Worm (Caenorhabditis elegans) whole organism, young adult: ENCODE data around the gene C35B1.8.

Source experiments
- B0019.2 ChIP-seq: fragments of 200-800 bp; sonication (Bioruptor generic); conservative IDR thresholded peaks from 2 replicates; pipeline ENCODE4 v1.3.6; 2022; ENCODE audit warnings: missing genetic modification reagents, missing genetic modification characterization, missing compliant biosample characterization
- B0336.3 ChIP-seq: fragments of 200-800 bp; sonication (Bioruptor generic); IDR thresholded peaks from 2 replicates; pipeline ENCODE4 v1.3.6; 2022; ENCODE audit warnings: missing genetic modification characterization, missing compliant biosample characterization
- D2030.7 ChIP-seq: fragments of 200-800 bp; sonication (Bioruptor generic); IDR thresholded peaks from 2 replicates; pipeline ENCODE4 v1.3.6; 2022; ENCODE audit warnings: missing genetic modification reagents, missing genetic modification characterization, missing compliant biosample characterization
- F10E7.11 ChIP-seq: sonication (generic microtip); optimal IDR thresholded peaks from 2 replicates; lab custom pipeline; 2017; ENCODE audit warnings: mild to moderate bottlenecking, missing genetic modification characterization, moderate library complexity, missing compliant biosample characterization
- F23B12.7 ChIP-seq: sonication (generic microtip); optimal IDR thresholded peaks from 2 replicates; lab custom pipeline; 2017; ENCODE audit warnings: missing genetic modification characterization, mild to moderate bottlenecking, missing compliant biosample characterization, antibody characterized with exemption, moderate library complexity; ENCODE audit not compliant: insufficient read depth
- F37B4.10 ChIP-seq: fragments of 200-800 bp; sonication (Bioruptor generic); IDR thresholded peaks from 2 replicates; pipeline ENCODE4 v1.3.6; 2022; ENCODE audit warnings: missing genetic modification characterization, missing compliant biosample characterization
- F49E8.2 ChIP-seq: sonication (generic microtip); optimal IDR thresholded peaks from 3 replicates; lab custom pipeline; 2017; ENCODE audit warnings: missing genetic modification characterization, mild to moderate bottlenecking, missing compliant biosample characterization, antibody characterized with exemption, moderate library complexity; ENCODE audit not compliant: insufficient read depth
- F52B5.7 ChIP-seq: sonication (generic microtip); optimal IDR thresholded peaks from 2 replicates; lab custom pipeline; 2016; ENCODE audit warnings: mild to moderate bottlenecking, missing genetic modification characterization, missing compliant biosample characterization
- F57A8.1 ChIP-seq: fragments of 200-800 bp; sonication (Bioruptor generic); optimal IDR thresholded peaks from 2 replicates; lab custom pipeline; 2018; ENCODE audit warnings: mild to moderate bottlenecking, missing genetic modification characterization, moderate library complexity, missing compliant biosample characterization
- T07F8.4 ChIP-seq: sonication (generic microtip); optimal IDR thresholded peaks from 2 replicates; lab custom pipeline; 2016; ENCODE audit warnings: mild to moderate bottlenecking, missing genetic modification characterization, moderate library complexity, missing compliant biosample characterization
- Y56A3A.18 ChIP-seq: fragments of 200-800 bp; sonication (Bioruptor generic); IDR thresholded peaks from 2 replicates; pipeline ENCODE4 v1.3.6; 2022; ENCODE audit warnings: missing genetic modification reagents, missing genetic modification characterization, missing compliant biosample characterization
- attf-3 ChIP-seq: fragments of 200-800 bp; sonication (Bioruptor generic); conservative IDR thresholded peaks from 2 replicates; pipeline ENCODE4 v1.3.6; 2022; ENCODE audit warnings: missing genetic modification reagents, missing genetic modification characterization, missing compliant biosample characterization
- cebp-1 ChIP-seq, 2 experiments: fragments of 200-800 bp in 1 of 2; sonication (Bioruptor generic) in 1 of 2; sonication (generic microtip) in 1 of 2; IDR thresholded peaks in 1 of 2; optimal IDR thresholded peaks in 1 of 2; 2 replicates each; pipeline versions ENCODE4 v1.3.6 to Lab custom; 2017 to 2022; ENCODE audit warnings: missing compliant biosample characterization in 2 of 2, missing genetic modification characterization in 2 of 2, mild to moderate bottlenecking in 1 of 2, missing genetic modification reagents in 1 of 2, moderate library complexity in 1 of 2
- ceh-40 ChIP-seq: fragments of 200-800 bp; sonication (Bioruptor generic); IDR thresholded peaks from 2 replicates; pipeline ENCODE4 v1.3.6; 2022; ENCODE audit warnings: missing genetic modification characterization, missing compliant biosample characterization
- chd-7 ChIP-seq: sonication (generic microtip); optimal IDR thresholded peaks from 2 replicates; lab custom pipeline; 2016; ENCODE audit warnings: mild to moderate bottlenecking, missing genetic modification characterization, moderate library complexity, missing compliant biosample characterization
- die-1 ChIP-seq: sonication (generic microtip); optimal IDR thresholded peaks from 2 replicates; lab custom pipeline; 2016; ENCODE audit warnings: missing genotype, mild to moderate bottlenecking, missing genetic modification characterization, missing compliant biosample characterization
- dpff-1 ChIP-seq: sonication (generic microtip); optimal IDR thresholded peaks from 2 replicates; lab custom pipeline; 2017; ENCODE audit warnings: mild to moderate bottlenecking, missing genetic modification characterization, missing compliant biosample characterization
- egl-18 ChIP-seq: fragments of 200-800 bp; sonication (Bioruptor generic); IDR thresholded peaks from 2 replicates; pipeline ENCODE4 v1.3.6; 2022; ENCODE audit warnings: missing genetic modification reagents, missing genetic modification characterization, missing compliant biosample characterization
- ekl-4 ChIP-seq: fragments of 200-800 bp; sonication (Bioruptor generic); IDR thresholded peaks from 2 replicates; pipeline ENCODE4 v1.3.6; 2022; ENCODE audit warnings: missing genetic modification reagents, missing genetic modification characterization, missing compliant biosample characterization
- hlh-12 ChIP-seq: sonication (generic microtip); optimal IDR thresholded peaks from 2 replicates; lab custom pipeline; 2016; ENCODE audit warnings: missing genetic modification characterization, missing compliant biosample characterization
- hmg-1.2 ChIP-seq: fragments of 200-800 bp; sonication (Bioruptor generic); IDR thresholded peaks from 2 replicates; pipeline ENCODE4 v1.3.6; 2022; ENCODE audit warnings: missing genetic modification reagents, missing genetic modification characterization, missing compliant biosample characterization
- lin-54 ChIP-seq: fragments of 200-800 bp; sonication (Bioruptor generic); optimal IDR thresholded peaks from 2 replicates; lab custom pipeline; 2018; ENCODE audit warnings: mild to moderate bottlenecking, missing genetic modification characterization, missing compliant biosample characterization
- madf-3 ChIP-seq: fragments of 200-800 bp; sonication (Bioruptor generic); IDR thresholded peaks from 2 replicates; pipeline ENCODE4 v1.3.6; 2022; ENCODE audit warnings: missing genetic modification reagents, missing genetic modification characterization, missing compliant biosample characterization
- mcd-1 ChIP-seq: fragments of 200-800 bp; sonication (Bioruptor generic); IDR thresholded peaks from 2 replicates; pipeline ENCODE4 v1.3.6; 2022; ENCODE audit warnings: missing genetic modification reagents, missing genetic modification characterization, missing compliant biosample characterization
- mel-28 ChIP-seq: sonication (generic microtip); optimal IDR thresholded peaks from 2 replicates; lab custom pipeline; 2016; ENCODE audit warnings: borderline replicate concordance, mild to moderate bottlenecking, missing genetic modification characterization, missing compliant biosample characterization
- nfya-1 ChIP-seq: sonication (generic microtip); optimal IDR thresholded peaks from 2 replicates; lab custom pipeline; 2017; ENCODE audit warnings: antibody characterized with exemption, missing compliant biosample characterization, missing genetic modification characterization, borderline replicate concordance; ENCODE audit not compliant: insufficient read depth
- nhr-179 ChIP-seq: sonication (generic microtip); optimal IDR thresholded peaks from 2 replicates; lab custom pipeline; 2016; ENCODE audit warnings: mild to moderate bottlenecking, missing genetic modification characterization, missing compliant biosample characterization
- nhr-80 ChIP-seq: sonication (generic microtip); optimal IDR thresholded peaks from 2 replicates; lab custom pipeline; 2016; ENCODE audit warnings: missing genetic modification characterization, missing compliant biosample characterization
- pbrm-1 ChIP-seq: fragments of 200-800 bp; sonication (Bioruptor generic); IDR thresholded peaks from 2 replicates; pipeline ENCODE4 v1.3.6; 2022; ENCODE audit warnings: missing genetic modification reagents, missing genetic modification characterization, missing compliant biosample characterization
- rcor-1 ChIP-seq: fragments of 200-800 bp; sonication (Bioruptor generic); IDR thresholded peaks from 2 replicates; pipeline ENCODE4 v1.3.6; 2022; ENCODE audit warnings: missing genetic modification reagents, missing genetic modification characterization, missing compliant biosample characterization
- rec-8 ChIP-seq, 2 experiments: sonication (generic microtip); optimal IDR thresholded peaks; 2 replicates each; lab custom pipeline; 2016; ENCODE audit warnings: mild to moderate bottlenecking in 2 of 2, missing genetic modification characterization in 2 of 2, missing genetic modification reagents in 2 of 2, missing genotype in 2 of 2, missing biosample characterization in 1 of 2, missing compliant biosample characterization in 1 of 2, moderate library complexity in 1 of 2
- sdz-38 ChIP-seq: sonication (generic microtip); optimal IDR thresholded peaks from 2 replicates; lab custom pipeline; 2016; ENCODE audit warnings: missing genotype, missing genetic modification characterization, missing compliant biosample characterization
- sea-2 ChIP-seq: fragments of 200-800 bp; sonication (Bioruptor generic); IDR thresholded peaks from 2 replicates; pipeline ENCODE4 v1.3.6; 2022; ENCODE audit warnings: missing genetic modification characterization, missing compliant biosample characterization
- somi-1 ChIP-seq: fragments of 200-800 bp; sonication (Bioruptor generic); optimal IDR thresholded peaks from 2 replicates; lab custom pipeline; 2018; ENCODE audit warnings: mild to moderate bottlenecking, missing genetic modification characterization, missing compliant biosample characterization
- unc-130 ChIP-seq: sonication (generic microtip); optimal IDR thresholded peaks from 2 replicates; lab custom pipeline; 2016; ENCODE audit warnings: missing genetic modification reagents, missing genetic modification characterization, missing compliant biosample characterization
- ztf-25 ChIP-seq: fragments of 200-800 bp; sonication (Bioruptor generic); IDR thresholded peaks from 2 replicates; pipeline ENCODE4 v1.3.6; 2022; ENCODE audit warnings: missing genetic modification reagents, missing genetic modification characterization, missing compliant biosample characterization
- ztf-28 ChIP-seq: fragments of 200-800 bp; sonication (Bioruptor generic); IDR thresholded peaks from 2 replicates; pipeline ENCODE4 v1.3.6; 2022; ENCODE audit warnings: missing genetic modification reagents, missing genetic modification characterization, missing compliant biosample characterization
- ztf-3 ChIP-seq: fragments of 200-800 bp; sonication (Bioruptor generic); optimal IDR thresholded peaks from 2 replicates; lab custom pipeline; 2018; ENCODE audit warnings: mild to moderate bottlenecking, missing genetic modification characterization, missing compliant biosample characterization

C35B1.8 gene

ce11 chrIV:4063573-4063972, 15.2 kb downstream of the C35B1.8 start, which contains the start of gene ilys-6:
ilys-6 (minus strand) TSS chrIV:4063673.
- TF ChIP-seq F49E8.2 (tag; lab: Kevin White, UChicago) (no peak), cebp-1 (GFP tag; IDR thresholded peaks at IDR 0.05; lab: Robert Waterston, UW) (no peak), cebp-1 (tag; optimal IDR thresholded peaks at IDR 0.05; lab: Kevin White, UChicago) (no peak), nfya-1 (tag; lab: Kevin White, UChicago) (no peak)

DNA sequence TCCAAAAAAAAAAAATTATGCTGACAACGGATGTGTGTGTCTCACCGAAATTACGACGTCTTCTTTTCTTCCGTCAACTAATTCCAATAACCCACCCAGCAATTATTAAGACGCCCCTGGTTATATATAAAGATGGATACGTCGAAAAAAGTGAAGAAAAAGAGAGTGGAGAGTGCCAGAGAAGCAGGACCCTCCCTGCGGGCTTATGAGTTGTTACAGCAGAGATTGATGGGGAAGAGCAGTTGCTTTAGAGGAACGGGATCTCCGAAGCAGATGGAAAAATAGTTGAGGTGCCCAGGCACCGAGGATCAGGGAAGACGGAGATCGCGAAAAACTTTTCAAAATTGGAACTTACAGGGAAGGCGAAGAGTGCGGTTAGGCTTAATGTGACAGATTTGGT, 23.5 kb downstream of the C35B1.8 start:
- TF ChIP-seq T07F8.4 (tag; lab: Kevin White, UChicago), result no peak
- no peak for TF ChIP-seq somi-1 (GFP tag; lab: Kevin White, UChicago)
- TF ChIP-seq, all 124 proteins: peak for 0

ce11 chrIV:4053405-4053804, 25.4 kb downstream of the C35B1.8 start:
- TF ChIP-seq D2030.7 (GFP tag; lab: Robert Waterston, UW), result no peak
- peak; percentile 11 for TF ChIP-seq nhr-80 (tag; lab: Kevin White, UChicago)

- TF ChIP-seq ceh-40 (GFP tag; lab: Robert Waterston, UW) (no peak), pbrm-1 (GFP tag; lab: Robert Waterston, UW) (no peak), chd-7 (tag; lab: Kevin White, UChicago) (no peak), ztf-25 (GFP tag; lab: Robert Waterston, UW) (no peak), F10E7.11 (tag; lab: Kevin White, UChicago) (no peak), hmg-1.2 (GFP tag; lab: Robert Waterston, UW) (no peak), egl-18 (GFP tag; lab: Robert Waterston, UW) (no peak), madf-3 (no peak), B0336.3 (GFP tag; lab: Robert Waterston, UW) (no peak), F52B5.7 (tag; lab: Kevin White, UChicago) (no peak)
These were observed 26.5 kb downstream of the C35B1.8 start for ce11 chrIV:4052274-4052673.

- no peak for TF ChIP-seq F57A8.1
- no peak for TF ChIP-seq Y56A3A.18
- TF ChIP-seq B0019.2 (GFP tag; lab: Robert Waterston, UW), result no peak
These were observed 27.3 kb downstream of the C35B1.8 start, which contains the start of gene wrt-5 for ce11 chrIV:4051539-4051938. wrt-5 (minus strand) TSS chrIV:4051639.

DNA sequence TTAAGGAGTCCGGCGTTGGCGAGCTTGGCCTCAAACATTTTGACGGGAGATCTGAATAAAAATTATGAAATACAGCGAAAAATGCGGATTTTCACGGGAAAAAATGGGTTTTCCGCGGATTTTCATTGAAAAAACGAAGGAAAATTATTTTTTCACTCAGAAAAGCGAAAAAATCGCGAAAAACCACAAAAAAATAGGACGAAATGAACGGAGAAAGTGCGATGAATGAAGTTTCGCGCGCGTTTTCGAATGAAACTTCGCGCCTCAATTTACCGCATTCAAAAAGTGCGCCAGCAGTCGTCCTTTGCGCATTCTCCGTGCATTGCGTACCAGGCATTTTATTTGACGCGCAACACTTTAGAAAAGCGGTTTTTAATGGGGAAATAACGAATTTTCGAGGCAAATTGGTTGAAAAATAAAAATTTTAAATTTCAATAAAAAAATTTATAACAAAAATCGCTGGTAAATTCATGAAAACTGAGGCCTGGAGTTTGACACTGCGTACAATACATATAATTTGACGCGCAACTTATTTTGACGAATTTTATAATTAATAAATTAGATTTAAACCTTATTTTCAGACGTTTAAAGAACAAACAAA, 29.3 kb downstream of the C35B1.8 start, which contains the start of gene pcn-1:
Gene pcn-1 (minus strand): TSS at position 51 of the 601 bp plus-strand sequence.
- TF ChIP-seq madf-3, result peak; percentile 96
- TF ChIP-seq die-1, result no peak
- TF ChIP-seq unc-130 (GFP tag; lab: Kevin White, UChicago), result peak; percentile 87
- TF ChIP-seq sdz-38 (tag; lab: Kevin White, UChicago), result no peak
- TF ChIP-seq dpff-1 (tag; lab: Kevin White, UChicago), result peak; percentile 24
- TF ChIP-seq ztf-25 (GFP tag; lab: Robert Waterston, UW), result no peak
- peak; percentile 97 for TF ChIP-seq mcd-1
- TF ChIP-seq ekl-4 (GFP tag; lab: Robert Waterston, UW), result peak; percentile 98
- TF ChIP-seq F37B4.10 (GFP tag; lab: Robert Waterston, UW), result peak; percentile 93
- TF ChIP-seq mel-28, result peak; percentile 64
- TF ChIP-seq ztf-3, result peak; percentile 67
- TF ChIP-seq nhr-179 (tag; lab: Kevin White, UChicago), result no peak
- TF ChIP-seq rcor-1 (GFP tag; lab: Robert Waterston, UW), result peak; percentile 95
- TF ChIP-seq rec-8 (tag; optimal IDR thresholded peaks at IDR 0.05; lab: Kevin White, UChicago), result peak in 1 of 2 experiments; percentile 9
- TF ChIP-seq F49E8.2 (tag; lab: Kevin White, UChicago), result peak; percentile 80
- TF ChIP-seq attf-3 (GFP tag; lab: Robert Waterston, UW), result peak; percentile 78
- peak; percentile 89; the same call in 1 of the 2 replicates for TF ChIP-seq ztf-28 (GFP tag; lab: Robert Waterston, UW)
- TF ChIP-seq sea-2, result 0 out of 2 replicates have a peak, but pooled peaks have one; percentile 36
- peak; percentile 76 for TF ChIP-seq F23B12.7
- TF ChIP-seq F10E7.11 (tag; lab: Kevin White, UChicago), result peak; percentile 62
- no peak for TF ChIP-seq hlh-12 (tag; lab: Kevin White, UChicago)
- peak; percentile 100 for TF ChIP-seq lin-54 (GFP tag; lab: Kevin White, UChicago)
